Worm (Caenorhabditis elegans): ENCODE measurements around the gene F20D6.9.

ce11 chrV:8213868-8214267 lies 36.6 kb upstream of the F20D6.9 start, which contains the start of gene K07C11.7:
- TF ChIP-seq ceh-63 (GFP tag; optimal IDR thresholded peaks at IDR 0.05) (no peak), ces-1 (GFP tag; optimal IDR thresholded peaks at IDR 0.05) (no peak), pax-3 (tag; optimal IDR thresholded peaks at IDR 0.05) (no peak), swsn-7 (tag; optimal IDR thresholded peaks at IDR 0.05) (no peak), lin-39 (tag; optimal IDR thresholded peaks at IDR 0.05) (no peak), lin-13 (GFP tag; optimal IDR thresholded peaks at IDR 0.05) (no peak), mdl-1 (tag; optimal IDR thresholded peaks at IDR 0.05) (no peak), elt-2 (tag; optimal IDR thresholded peaks at IDR 0.05) (no peak), zag-1 (tag; optimal IDR thresholded peaks at IDR 0.05) (no peak), snpc-4 (tag; optimal IDR thresholded peaks at IDR 0.05) (no peak), unc-62 (GFP tag; optimal IDR thresholded peaks at IDR 0.05) (no peak), ztf-11 (tag; optimal IDR thresholded peaks at IDR 0.05) (no peak), pqm-1 (tag; optimal IDR thresholded peaks at IDR 0.05) (no peak), nhr-77 (tag; optimal IDR thresholded peaks at IDR 0.05) (no peak)
